Worm (Caenorhabditis elegans) whole organism, L1 larva: Measurements from ENCODE around the gene bpnt-1.

Experiments used
- aly-2 ChIP-seq: fragments of 150-350 bp; optimal IDR thresholded peaks from 2 replicates; lab custom pipeline; 2014; ENCODE audit warnings: missing biosample characterization, missing genetic modification characterization
- nhr-28 ChIP-seq: fragments of 150-350 bp; optimal IDR thresholded peaks from 2 replicates; lab custom pipeline; 2014; ENCODE audit warnings: missing biosample characterization, missing genetic modification characterization

ce11 chrII:4467869-4468268 is 47.8 kb downstream of the bpnt-1 start, which contains the start of gene W06B4.2:
- TF ChIP-seq nhr-28 (tag; lab: Kevin White, UChicago) (no peak), aly-2 (no peak)
